Worm (Caenorhabditis elegans) whole organism, L4 larva: ENCODE results near the gene T05A12.4.

ENCODE experiments used
- D1046.2 ChIP-seq: fragments of 200-800 bp; sonication (Bioruptor generic); IDR thresholded peaks from 2 replicates; pipeline ENCODE4 v1.3.6; 2022; ENCODE audit warnings: missing genetic modification characterization, missing compliant biosample characterization
- F26F4.8 ChIP-seq: fragments of 200-800 bp; sonication (Bioruptor generic); conservative IDR thresholded peaks from 2 replicates; pipeline ENCODE4 v1.3.6; 2022; ENCODE audit warnings: missing genetic modification characterization, missing compliant biosample characterization
- F49E8.2 ChIP-seq: sonication (generic microtip); optimal IDR thresholded peaks from 2 replicates; lab custom pipeline; 2016; ENCODE audit warnings: missing compliant biosample characterization, mild to moderate bottlenecking, missing genetic modification characterization, borderline replicate concordance
- R02D3.7 ChIP-seq: fragments of 150-350 bp; sonication (generic microtip); optimal IDR thresholded peaks from 3 replicates; lab custom pipeline; 2014; ENCODE audit warnings: missing biosample characterization, missing genetic modification characterization
- T26A8.4 ChIP-seq: fragments of 200-800 bp; sonication (Bioruptor generic); IDR thresholded peaks from 2 replicates; pipeline ENCODE4 v1.3.6; 2022; ENCODE audit warnings: missing genetic modification characterization, missing compliant biosample characterization
- Y105C5A.15 ChIP-seq: fragments of 200-800 bp; sonication (Bioruptor generic); IDR thresholded peaks from 2 replicates; pipeline ENCODE4 v1.3.6; 2022; ENCODE audit warnings: missing genetic modification characterization, missing compliant biosample characterization
- Y5F2A.4 ChIP-seq: fragments of 200-800 bp; sonication (Bioruptor generic); optimal IDR thresholded peaks from 2 replicates; lab custom pipeline; 2018; ENCODE audit warnings: mild to moderate bottlenecking, missing genetic modification characterization, missing compliant biosample characterization
- Y75B8A.6 ChIP-seq: fragments of 200-800 bp; sonication (Bioruptor generic); IDR thresholded peaks from 2 replicates; pipeline ENCODE4 v1.3.6; 2022; ENCODE audit warnings: missing genetic modification reagents, missing genetic modification characterization, missing compliant biosample characterization
- ZK546.5 ChIP-seq, 2 experiments: sonication (generic microtip); optimal IDR thresholded peaks; 2 replicates each; lab custom pipeline; 2017; ENCODE audit warnings: missing biosample characterization in 2 of 2, missing genetic modification characterization in 2 of 2
- aha-1 ChIP-seq: fragments of 150-350 bp; peaks from one replicate; lab custom pipeline; 2014; ENCODE audit warnings: missing biosample characterization, missing genetic modification characterization
- ama-1 ChIP-seq: fragments of 150-350 bp; optimal IDR thresholded peaks from 2 replicates; lab custom pipeline; 2014; ENCODE audit warnings: inconsistent platforms, mixed read lengths
- arid-1 ChIP-seq: fragments of 200-800 bp; sonication (Bioruptor generic); conservative IDR thresholded peaks from 2 replicates; pipeline ENCODE4 v1.3.6; 2022; ENCODE audit warnings: missing genetic modification reagents, missing genetic modification characterization, missing compliant biosample characterization
- attf-4 ChIP-seq: sonication (generic microtip); optimal IDR thresholded peaks from 3 replicates; lab custom pipeline; 2017; ENCODE audit warnings: missing biosample characterization, missing genetic modification characterization
- cey-2 ChIP-seq: sonication (generic microtip); optimal IDR thresholded peaks from 3 replicates; lab custom pipeline; 2017; ENCODE audit warnings: missing genetic modification characterization, mild to moderate bottlenecking, missing compliant biosample characterization, antibody characterized with exemption, borderline replicate concordance; ENCODE audit not compliant: insufficient read depth
- ctbp-1 ChIP-seq: fragments of 200-800 bp; sonication (Bioruptor generic); IDR thresholded peaks from 2 replicates; pipeline ENCODE4 v1.3.6; 2022; ENCODE audit warnings: missing genetic modification reagents, missing genetic modification characterization, missing compliant biosample characterization
- daf-12 ChIP-seq: fragments of 150-350 bp; optimal IDR thresholded peaks from 2 replicates; lab custom pipeline; 2014; ENCODE audit warnings: missing biosample characterization, missing genetic modification reagents, missing genetic modification characterization
- daf-19 ChIP-seq: fragments of 200-800 bp; sonication (Bioruptor generic); conservative IDR thresholded peaks from 2 replicates; pipeline ENCODE4 v1.3.6; 2022; ENCODE audit warnings: missing genetic modification characterization, missing compliant biosample characterization
- dmd-6 ChIP-seq: fragments of 200-800 bp; sonication (Bioruptor generic); IDR thresholded peaks from 2 replicates; pipeline ENCODE4 v1.3.6; 2022; ENCODE audit warnings: missing genetic modification reagents, missing genetic modification characterization, missing compliant biosample characterization
- dmd-8 ChIP-seq: fragments of 200-800 bp; sonication (Bioruptor generic); IDR thresholded peaks from 2 replicates; pipeline ENCODE4 v1.3.6; 2022; ENCODE audit warnings: missing genetic modification characterization, missing compliant biosample characterization
- duxl-1 ChIP-seq: sonication (generic microtip); optimal IDR thresholded peaks from 2 replicates; lab custom pipeline; 2016; ENCODE audit warnings: mild to moderate bottlenecking, missing genetic modification characterization, moderate library complexity, missing compliant biosample characterization; ENCODE audit not compliant: poor library complexity
- hlh-30 ChIP-seq: sonication (generic microtip); optimal IDR thresholded peaks from 2 replicates; lab custom pipeline; 2017; ENCODE audit warnings: antibody characterized with exemption, mild to moderate bottlenecking, missing genetic modification characterization, missing compliant biosample characterization; ENCODE audit not compliant: insufficient read depth
- hmg-1.1 ChIP-seq: fragments of 200-800 bp; sonication (Bioruptor generic); IDR thresholded peaks from 2 replicates; pipeline ENCODE4 v1.3.6; 2022; ENCODE audit warnings: missing genetic modification reagents, missing genetic modification characterization, missing compliant biosample characterization
- jun-1 ChIP-seq: fragments of 150-350 bp; optimal IDR thresholded peaks from 2 replicates; lab custom pipeline; 2014; ENCODE audit warnings: missing biosample characterization, missing genetic modification reagents, missing genetic modification characterization
- lin-13 ChIP-seq: fragments of 150-350 bp; optimal IDR thresholded peaks from 2 replicates; lab custom pipeline; 2014; ENCODE audit warnings: missing biosample characterization, missing genetic modification reagents, missing genetic modification characterization
- lin-15B ChIP-seq: fragments of 150-350 bp; sonication (generic microtip); optimal IDR thresholded peaks from 3 replicates; lab custom pipeline; 2014; ENCODE audit warnings: missing biosample characterization, missing genetic modification characterization
- lin-29 ChIP-seq: fragments of 200-800 bp; sonication (Bioruptor generic); IDR thresholded peaks from 2 replicates; pipeline ENCODE4 v1.3.6; 2022; ENCODE audit warnings: missing genetic modification reagents, missing genetic modification characterization, missing compliant biosample characterization
- lin-38 ChIP-seq: fragments of 200-800 bp; sonication (Bioruptor generic); IDR thresholded peaks from 2 replicates; pipeline ENCODE4 v1.3.6; 2022; ENCODE audit warnings: missing genetic modification reagents, missing genetic modification characterization, missing compliant biosample characterization
- lin-39 ChIP-seq: fragments of 150-350 bp; optimal IDR thresholded peaks from 2 replicates; lab custom pipeline; 2014; ENCODE audit warnings: missing biosample characterization, missing genetic modification reagents, missing genetic modification characterization
- mep-1 ChIP-seq: fragments of 150-350 bp; sonication (generic microtip); optimal IDR thresholded peaks from 3 replicates; lab custom pipeline; 2014; ENCODE audit warnings: missing biosample characterization, missing genetic modification characterization
- mes-2 ChIP-seq: sonication (generic microtip); optimal IDR thresholded peaks from 2 replicates; lab custom pipeline; 2016; ENCODE audit warnings: missing genotype, mild to moderate bottlenecking, missing genetic modification characterization, missing compliant biosample characterization; ENCODE audit not compliant: poor library complexity, severe bottlenecking
- mxl-2 ChIP-seq: fragments of 200-800 bp; sonication (Bioruptor generic); conservative IDR thresholded peaks from 2 replicates; pipeline ENCODE4 v1.3.6; 2022; ENCODE audit warnings: missing genetic modification reagents, missing genetic modification characterization, missing compliant biosample characterization
- nhr-10 ChIP-seq: fragments of 150-350 bp; optimal IDR thresholded peaks from 2 replicates; lab custom pipeline; 2014; ENCODE audit warnings: missing biosample characterization, missing genetic modification characterization
- nhr-102 ChIP-seq: sonication (generic microtip); optimal IDR thresholded peaks from 2 replicates; lab custom pipeline; 2016; ENCODE audit warnings: mild to moderate bottlenecking, missing genetic modification characterization, moderate library complexity, missing compliant biosample characterization
- nhr-237 ChIP-seq: sonication (generic microtip); optimal IDR thresholded peaks from 2 replicates; lab custom pipeline; 2017; ENCODE audit warnings: missing biosample characterization, missing genetic modification characterization
- nhr-28 ChIP-seq: fragments of 150-350 bp; optimal IDR thresholded peaks from 2 replicates; lab custom pipeline; 2014; ENCODE audit warnings: missing biosample characterization, missing genetic modification characterization
- nhr-48 ChIP-seq: sonication (generic microtip); optimal IDR thresholded peaks from 2 replicates; lab custom pipeline; 2016; ENCODE audit warnings: mild to moderate bottlenecking, missing genetic modification characterization, missing compliant biosample characterization
- nhr-76 ChIP-seq: fragments of 150-350 bp; optimal IDR thresholded peaks from 2 replicates; lab custom pipeline; 2014; ENCODE audit warnings: missing biosample characterization, missing genetic modification characterization
- pha-4 ChIP-seq, 2 experiments: fragments of 150-350 bp in 1 of 2; fragments of 200-800 bp in 1 of 2; sonication (Bioruptor generic) in 1 of 2; IDR thresholded peaks in 1 of 2; optimal IDR thresholded peaks in 1 of 2; 2 replicates each; pipeline versions ENCODE4 v1.3.6 to Lab custom; 2014 to 2022; ENCODE audit warnings: missing genetic modification characterization in 2 of 2, missing genetic modification reagents in 2 of 2, missing biosample characterization in 1 of 2, missing compliant biosample characterization in 1 of 2
- php-3 ChIP-seq: fragments of 200-800 bp; sonication (Bioruptor generic); IDR thresholded peaks from 2 replicates; pipeline ENCODE4 v1.3.6; 2022; ENCODE audit warnings: missing genetic modification reagents, missing genetic modification characterization, missing compliant biosample characterization
- sdz-12 ChIP-seq: fragments of 200-800 bp; sonication (Bioruptor generic); optimal IDR thresholded peaks from 2 replicates; lab custom pipeline; 2018; ENCODE audit warnings: mild to moderate bottlenecking, missing genetic modification characterization, missing compliant biosample characterization
- snpc-1.2 ChIP-seq: fragments of 200-800 bp; sonication (Bioruptor generic); IDR thresholded peaks from 2 replicates; pipeline ENCODE4 v1.3.6; 2022; ENCODE audit warnings: missing genetic modification reagents, missing genetic modification characterization, missing compliant biosample characterization
- spr-3 ChIP-seq: fragments of 200-800 bp; sonication (Bioruptor generic); optimal IDR thresholded peaks from 2 replicates; lab custom pipeline; 2018; ENCODE audit warnings: mild to moderate bottlenecking, missing genetic modification characterization, missing compliant biosample characterization
- tag-97 ChIP-seq: fragments of 200-800 bp; sonication (Bioruptor generic); IDR thresholded peaks from 2 replicates; pipeline ENCODE4 v1.3.6; 2022; ENCODE audit warnings: missing genetic modification characterization, missing compliant biosample characterization
- unc-130 ChIP-seq: sonication (generic microtip); optimal IDR thresholded peaks from 2 replicates; lab custom pipeline; 2016; ENCODE audit warnings: missing genetic modification reagents, missing genetic modification characterization, missing compliant biosample characterization
- unc-62 ChIP-seq, 3 experiments: fragments of 150-350 bp in 1 of 3; sonication (generic microtip); optimal IDR thresholded peaks in 2 of 3; peaks in 1 of 3; 1 replicate in 1 of 3; 2 replicates in 2 of 3; lab custom pipeline; 2014 to 2017; ENCODE audit warnings: missing biosample characterization in 3 of 3, missing genetic modification characterization in 3 of 3, missing genetic modification reagents in 3 of 3, missing genotype in 1 of 3

Gene T05A12.4

ce11 chrIV:6904606-6905005, 16.9 kb downstream of the T05A12.4 start:
- no peak for TF ChIP-seq jun-1
- TF ChIP-seq daf-19 (GFP tag; lab: Robert Waterston, UW) = no peak
- no peak for TF ChIP-seq Y75B8A.6 (GFP tag; lab: Robert Waterston, UW)
- TF ChIP-seq unc-62 (GFP tag; optimal IDR thresholded peaks at IDR 0.05 in 1 of 2; lab: Kevin White, UChicago) = peak in 1 of 2 experiments; percentile 92
- no peak for TF ChIP-seq unc-62 (tag; optimal IDR thresholded peaks at IDR 0.05; lab: Kevin White, UChicago)
- TF ChIP-seq nhr-10 (tag; lab: Kevin White, UChicago) = no peak

ce11 chrIV:6905428-6905827, 17.7 kb downstream of the T05A12.4 start:
- TF ChIP-seq ama-1 (lab: Kevin White, UChicago) = no peak
- TF ChIP-seq nhr-48 (tag; lab: Kevin White, UChicago) = no peak
- no peak for TF ChIP-seq nhr-10 (tag; lab: Kevin White, UChicago)
- no peak for TF ChIP-seq php-3 (GFP tag; lab: Robert Waterston, UW)
- TF ChIP-seq D1046.2 (GFP tag; lab: Robert Waterston, UW) = no peak
- TF ChIP-seq Y5F2A.4 (GFP tag; lab: Kevin White, UChicago) = no peak
- no peak for TF ChIP-seq tag-97 (GFP tag; lab: Robert Waterston, UW)
- no peak for TF ChIP-seq F49E8.2 (tag; lab: Kevin White, UChicago)
- no peak for TF ChIP-seq R02D3.7 (tag; lab: Kevin White, UChicago)
- no peak for TF ChIP-seq dmd-6
- TF ChIP-seq lin-38 (GFP tag; lab: Robert Waterston, UW) = peak; percentile 41; the same call in 1 of the 2 replicates
- TF ChIP-seq Y105C5A.15 = no peak
- no peak for TF ChIP-seq lin-29 (GFP tag; lab: Robert Waterston, UW)
- no peak for TF ChIP-seq mes-2
- no peak for TF ChIP-seq nhr-102 (tag; lab: Kevin White, UChicago)
- no peak for TF ChIP-seq hlh-30
- no peak for TF ChIP-seq nhr-76 (tag; lab: Kevin White, UChicago)
- no peak for TF ChIP-seq lin-13 (GFP tag; lab: Kevin White, UChicago)
- TF ChIP-seq duxl-1 (tag; lab: Kevin White, UChicago) = no peak
- TF ChIP-seq cey-2 (tag; lab: Kevin White, UChicago) = no peak
- TF ChIP-seq dmd-8 (GFP tag; lab: Robert Waterston, UW) = no peak
- no peak for TF ChIP-seq nhr-237 (tag; lab: Kevin White, UChicago)
- TF ChIP-seq snpc-1.2 = peak; percentile 76; the same call in 1 of the 2 replicates
- TF ChIP-seq F26F4.8 = 0 out of 2 replicates have a peak, but pooled peaks have one; percentile 16
- no peak for TF ChIP-seq attf-4
- no peak for TF ChIP-seq daf-12 (tag; lab: Kevin White, UChicago)
- TF ChIP-seq aha-1 (tag; lab: Kevin White, UChicago) = no peak
- TF ChIP-seq pha-4 (GFP tag; IDR thresholded peaks at IDR 0.05; lab: Robert Waterston, UW) = 0 out of 2 replicates have a peak, but pooled peaks have one; percentile 9
- TF ChIP-seq pha-4 (tag; optimal IDR thresholded peaks at IDR 0.05; lab: Kevin White, UChicago) = no peak
- TF ChIP-seq mep-1 (tag; lab: Kevin White, UChicago) = no peak
- no peak for TF ChIP-seq ZK546.5 (tag; optimal IDR thresholded peaks at IDR 0.05; lab: Kevin White, UChicago)
- TF ChIP-seq T26A8.4 (GFP tag; lab: Robert Waterston, UW) = no peak
- no peak for TF ChIP-seq lin-39 (tag; lab: Kevin White, UChicago)
- no peak for TF ChIP-seq sdz-12
- no peak for TF ChIP-seq spr-3 (GFP tag; lab: Kevin White, UChicago)
- no peak for TF ChIP-seq nhr-28
- 0 out of 2 replicates have a peak, but pooled peaks have one; percentile 44 for TF ChIP-seq arid-1 (GFP tag; lab: Robert Waterston, UW)
- no peak for TF ChIP-seq hmg-1.1 (GFP tag; lab: Robert Waterston, UW)
- TF ChIP-seq lin-15B (tag; lab: Kevin White, UChicago) = no peak
- no peak for TF ChIP-seq mxl-2
- no peak for TF ChIP-seq ctbp-1 (GFP tag; lab: Robert Waterston, UW)
- peak; percentile 5 for TF ChIP-seq unc-130 (GFP tag; lab: Kevin White, UChicago)
